Fruit fly (Drosophila melanogaster): ENCODE results near the gene E5.

E5 gene

dm6 chr3R:13855354-13855753 lies 19.4 kb downstream of the E5 start, which contains the start of gene CG14362:
Gene CG14362, minus strand, starts transcription at chr3R:13855454.
- no peak for TF ChIP-seq fd96Ca (GFP tag; IDR thresholded peaks at IDR 0.05)
- no peak for TF ChIP-seq CG14655 (GFP tag; optimal IDR thresholded peaks at IDR 0.05)
- no peak for TF ChIP-seq CG34367 (tag; optimal IDR thresholded peaks at IDR 0.05)
- TF ChIP-seq EcR (GFP tag; optimal IDR thresholded peaks at IDR 0.05): no peak
- TF ChIP-seq CG15710 (tag; optimal IDR thresholded peaks at IDR 0.05): no peak
- TF ChIP-seq rn (GFP tag; IDR thresholded peaks at IDR 0.05): no peak
- TF ChIP-seq CG8159 (tag; optimal IDR thresholded peaks at IDR 0.05): no peak
- TF ChIP-seq CG32121 (GFP tag; IDR thresholded peaks at IDR 0.05): no peak
- TF ChIP-seq CG12605 (GFP tag; IDR thresholded peaks at IDR 0.05): no peak
- TF ChIP-seq Pif1A (GFP tag; optimal IDR thresholded peaks at IDR 0.05): no peak
- no peak for TF ChIP-seq Snoo (tag; optimal IDR thresholded peaks at IDR 0.05)
- TF ChIP-seq CG13204 (GFP tag; optimal IDR thresholded peaks at IDR 0.05): no peak
- TF ChIP-seq Pif1B (GFP tag; optimal IDR thresholded peaks at IDR 0.05): no peak
- no peak for TF ChIP-seq Ets98B (GFP tag; IDR thresholded peaks at IDR 0.05)
- TF ChIP-seq CG8301 (tag; optimal IDR thresholded peaks at IDR 0.05): no peak

- TF ChIP-seq CG9948 (tag; optimal IDR thresholded peaks at IDR 0.05) (peak; percentile 41), CG15710 (tag; optimal IDR thresholded peaks at IDR 0.05) (peak; percentile 61), CG8159 (tag; optimal IDR thresholded peaks at IDR 0.05) (peak; percentile 61), CG17806 (tag; optimal IDR thresholded peaks at IDR 0.05) (peak; percentile 27), CG32121 (GFP tag; IDR thresholded peaks at IDR 0.05) (no peak), CG10348 (GFP tag; IDR thresholded peaks at IDR 0.05) (no peak), CG14655 (GFP tag; optimal IDR thresholded peaks at IDR 0.05) (peak; percentile 55), Pif1A (GFP tag; optimal IDR thresholded peaks at IDR 0.05) (no peak), gl (tag; optimal IDR thresholded peaks at IDR 0.05) (peak; percentile 5), D1 (tag; optimal IDR thresholded peaks at IDR 0.05) (peak; percentile 11), CG34367 (tag; optimal IDR thresholded peaks at IDR 0.05) (no peak), Snoo (tag; optimal IDR thresholded peaks at IDR 0.05) (peak; percentile 26), CG4496 (GFP tag; IDR thresholded peaks at IDR 0.05) (no peak), fd96Ca (GFP tag; IDR thresholded peaks at IDR 0.05) (no peak), Pif1B (GFP tag; optimal IDR thresholded peaks at IDR 0.05) (no peak), CG8301 (tag; optimal IDR thresholded peaks at IDR 0.05) (peak; percentile 11)
Observed at dm6 chr3R:13850992-13851391, 23.7 kb downstream of the E5 start.

dm6 chr3R:13849327-13849726 lies 25.4 kb downstream of the E5 start:
- peak; percentile 22 for TF ChIP-seq CG13204 (GFP tag; optimal IDR thresholded peaks at IDR 0.05)
- TF ChIP-seq gl (tag; optimal IDR thresholded peaks at IDR 0.05): peak; percentile 34
- no peak for TF ChIP-seq CG32121 (GFP tag; IDR thresholded peaks at IDR 0.05)
- TF ChIP-seq Ets98B (GFP tag; IDR thresholded peaks at IDR 0.05): no peak
- TF ChIP-seq CG4496 (GFP tag; IDR thresholded peaks at IDR 0.05): no peak
- TF ChIP-seq CG34367 (tag; optimal IDR thresholded peaks at IDR 0.05): peak; percentile 73
- peak; percentile 80 for TF ChIP-seq CG8159 (tag; optimal IDR thresholded peaks at IDR 0.05)
- peak; percentile 33; the same call in 1 of the 2 replicates for TF ChIP-seq CG12605 (GFP tag; IDR thresholded peaks at IDR 0.05)
- TF ChIP-seq Pif1A (GFP tag; optimal IDR thresholded peaks at IDR 0.05): peak; percentile 38
- TF ChIP-seq D1 (tag; optimal IDR thresholded peaks at IDR 0.05): peak; percentile 53
- TF ChIP-seq EcR (GFP tag; optimal IDR thresholded peaks at IDR 0.05): no peak
- TF ChIP-seq CG9948 (tag; optimal IDR thresholded peaks at IDR 0.05): peak; percentile 76
- peak; percentile 82 for TF ChIP-seq CG17806 (tag; optimal IDR thresholded peaks at IDR 0.05)
- TF ChIP-seq CG15710 (tag; optimal IDR thresholded peaks at IDR 0.05): peak; percentile 75
- no peak for TF ChIP-seq fd96Ca (GFP tag; IDR thresholded peaks at IDR 0.05)
- peak; percentile 65 for TF ChIP-seq Pif1B (GFP tag; optimal IDR thresholded peaks at IDR 0.05)
- TF ChIP-seq CG14655 (GFP tag; optimal IDR thresholded peaks at IDR 0.05): peak; percentile 63
- no peak for TF ChIP-seq CG10348 (GFP tag; IDR thresholded peaks at IDR 0.05)
- no peak for TF ChIP-seq rn (GFP tag; IDR thresholded peaks at IDR 0.05)
- peak; percentile 64 for TF ChIP-seq Snoo (tag; optimal IDR thresholded peaks at IDR 0.05)
- peak; percentile 48 for TF ChIP-seq CG8301 (tag; optimal IDR thresholded peaks at IDR 0.05)

dm6 chr3R:13848272-13848671 lies 26.4 kb downstream of the E5 start:
- no peak for TF ChIP-seq CG4496 (GFP tag; IDR thresholded peaks at IDR 0.05)
- TF ChIP-seq CG12605 (GFP tag; IDR thresholded peaks at IDR 0.05): no peak
- no peak for TF ChIP-seq CG8301 (tag; optimal IDR thresholded peaks at IDR 0.05)
- no peak for TF ChIP-seq gl (tag; optimal IDR thresholded peaks at IDR 0.05)
- no peak for TF ChIP-seq CG13204 (GFP tag; optimal IDR thresholded peaks at IDR 0.05)
- TF ChIP-seq CG9948 (tag; optimal IDR thresholded peaks at IDR 0.05): peak; percentile 67
- TF ChIP-seq fd96Ca (GFP tag; IDR thresholded peaks at IDR 0.05): no peak
- TF ChIP-seq Ets98B (GFP tag; IDR thresholded peaks at IDR 0.05): no peak
- no peak for TF ChIP-seq EcR (GFP tag; optimal IDR thresholded peaks at IDR 0.05)
- no peak for TF ChIP-seq CG10348 (GFP tag; IDR thresholded peaks at IDR 0.05)
- TF ChIP-seq CG14655 (GFP tag; optimal IDR thresholded peaks at IDR 0.05): peak; percentile 66
- no peak for TF ChIP-seq CG32121 (GFP tag; IDR thresholded peaks at IDR 0.05)
- TF ChIP-seq CG15710 (tag; optimal IDR thresholded peaks at IDR 0.05): peak; percentile 59
- peak; percentile 53 for TF ChIP-seq CG8159 (tag; optimal IDR thresholded peaks at IDR 0.05)
- TF ChIP-seq CG17806 (tag; optimal IDR thresholded peaks at IDR 0.05): peak; percentile 50
- no peak for TF ChIP-seq rn (GFP tag; IDR thresholded peaks at IDR 0.05)
- peak; percentile 17 for TF ChIP-seq CG34367 (tag; optimal IDR thresholded peaks at IDR 0.05)
- no peak for TF ChIP-seq Snoo (tag; optimal IDR thresholded peaks at IDR 0.05)
- peak; percentile 22 for TF ChIP-seq D1 (tag; optimal IDR thresholded peaks at IDR 0.05)

- TF ChIP-seq CG8301 (tag; optimal IDR thresholded peaks at IDR 0.05): peak; percentile 41
- TF ChIP-seq Pif1A (GFP tag; optimal IDR thresholded peaks at IDR 0.05): peak; percentile 27
- TF ChIP-seq Ets98B (GFP tag; IDR thresholded peaks at IDR 0.05): 0 out of 2 replicates have a peak, but pooled peaks have one; percentile 26
- TF ChIP-seq Pif1B (GFP tag; optimal IDR thresholded peaks at IDR 0.05): no peak
- no peak for TF ChIP-seq CG34367 (tag; optimal IDR thresholded peaks at IDR 0.05)
- peak; percentile 55 for TF ChIP-seq CG14655 (GFP tag; optimal IDR thresholded peaks at IDR 0.05)
- peak; percentile 27 for TF ChIP-seq CG17806 (tag; optimal IDR thresholded peaks at IDR 0.05)
Observed at dm6 chr3R:13847289-13847688, 27.4 kb downstream of the E5 start.

- TF ChIP-seq CG10348 (GFP tag; IDR thresholded peaks at IDR 0.05): no peak
- peak; percentile 69 for TF ChIP-seq CG15710 (tag; optimal IDR thresholded peaks at IDR 0.05)
- peak; percentile 38 for TF ChIP-seq D1 (tag; optimal IDR thresholded peaks at IDR 0.05)
- TF ChIP-seq gl (tag; optimal IDR thresholded peaks at IDR 0.05): no peak
- TF ChIP-seq CG8159 (tag; optimal IDR thresholded peaks at IDR 0.05): peak; percentile 74
- TF ChIP-seq CG34367 (tag; optimal IDR thresholded peaks at IDR 0.05): peak; percentile 64
- TF ChIP-seq CG17806 (tag; optimal IDR thresholded peaks at IDR 0.05): peak; percentile 56
- TF ChIP-seq Pif1B (GFP tag; optimal IDR thresholded peaks at IDR 0.05): peak; percentile 22
- no peak for TF ChIP-seq CG4496 (GFP tag; IDR thresholded peaks at IDR 0.05)
- peak; percentile 36 for TF ChIP-seq Snoo (tag; optimal IDR thresholded peaks at IDR 0.05)
- TF ChIP-seq CG8301 (tag; optimal IDR thresholded peaks at IDR 0.05): peak; percentile 52
- TF ChIP-seq CG9948 (tag; optimal IDR thresholded peaks at IDR 0.05): peak; percentile 77
- TF ChIP-seq CG14655 (GFP tag; optimal IDR thresholded peaks at IDR 0.05): peak; percentile 73
Observed at dm6 chr3R:13845926-13846325, 28.8 kb downstream of the E5 start.

All from whole organism, pupa.